Fruit fly (Drosophila melanogaster) S2 (cell line): ENCODE data around the gene gudu.

Experiments used
- CG8478 ChIP-seq: fragments of >200 bp; optimal IDR thresholded peaks from 2 replicates; lab custom pipeline; 2018
- CTCF ChIP-seq, 2 experiments: fragments of >200 bp; optimal IDR thresholded peaks; 2 replicates each; lab custom pipeline; 2018

- no peak for TF ChIP-seq CTCF (optimal IDR thresholded peaks at IDR 0.05; lab: Kevin White, UChicago)
- no peak for TF ChIP-seq CG8478 (lab: Kevin White, UChicago)
Observed at dm6 chr2L:7339392-7340014, 48.8 kb upstream of the gudu start.
